Worm (Caenorhabditis elegans) whole organism, L3 larva: ENCODE measurements around the gene F57E7.2.

Experiments used
- R02D3.7 ChIP-seq: fragments of 150-350 bp; optimal IDR thresholded peaks from 2 replicates; lab custom pipeline; 2014; ENCODE audit warnings: missing biosample characterization, missing genetic modification characterization
- ZK546.5 ChIP-seq: sonication (generic microtip); optimal IDR thresholded peaks from 2 replicates; lab custom pipeline; 2017; ENCODE audit warnings: missing biosample characterization, missing genetic modification characterization
- aly-2 ChIP-seq: fragments of 150-350 bp; optimal IDR thresholded peaks from 2 replicates; lab custom pipeline; 2014; ENCODE audit warnings: missing biosample characterization, missing genetic modification characterization
- ama-1 ChIP-seq: fragments of 150-350 bp; optimal IDR thresholded peaks from 2 replicates; lab custom pipeline; 2018
- ceh-28 ChIP-seq: fragments of 150-350 bp; optimal IDR thresholded peaks from 2 replicates; lab custom pipeline; 2014; ENCODE audit warnings: missing biosample characterization, missing genetic modification reagents, missing genetic modification characterization
- daf-12 ChIP-seq: fragments of 150-350 bp; optimal IDR thresholded peaks from 2 replicates; lab custom pipeline; 2014; ENCODE audit warnings: missing biosample characterization, missing genetic modification reagents, missing genetic modification characterization
- egl-27 ChIP-seq: sonication (generic microtip); optimal IDR thresholded peaks from 4 replicates; lab custom pipeline; 2017; ENCODE audit warnings: missing biosample characterization, missing genetic modification reagents, missing genetic modification characterization
- egl-5 ChIP-seq: fragments of 150-350 bp; optimal IDR thresholded peaks from 2 replicates; lab custom pipeline; 2017; ENCODE audit warnings: missing biosample characterization, missing genetic modification reagents, missing genetic modification characterization, inconsistent platforms
- elt-1 ChIP-seq: fragments of 150-350 bp; optimal IDR thresholded peaks from 2 replicates; lab custom pipeline; 2014; ENCODE audit warnings: missing biosample characterization, missing genetic modification characterization
- elt-2 ChIP-seq: sonication (generic microtip); optimal IDR thresholded peaks from 2 replicates; lab custom pipeline; 2016; ENCODE audit warnings: missing genetic modification reagents, mild to moderate bottlenecking, missing genetic modification characterization, missing compliant biosample characterization
- eor-1 ChIP-seq, 2 experiments: fragments of 150-350 bp; optimal IDR thresholded peaks; 2 replicates each; lab custom pipeline; 2014 to 2018; ENCODE audit warnings: missing biosample characterization in 2 of 2, missing genetic modification characterization in 2 of 2
- fkh-10 ChIP-seq: sonication (generic microtip); optimal IDR thresholded peaks from 2 replicates; lab custom pipeline; 2017; ENCODE audit warnings: missing biosample characterization, missing genetic modification reagents, missing genetic modification characterization
- hmg-11 ChIP-seq: sonication (generic microtip); optimal IDR thresholded peaks from 2 replicates; lab custom pipeline; 2016; ENCODE audit warnings: missing genetic modification characterization, missing compliant biosample characterization
- jun-1 ChIP-seq: fragments of 150-350 bp; optimal IDR thresholded peaks from 2 replicates; lab custom pipeline; 2014; ENCODE audit warnings: missing biosample characterization, missing genetic modification reagents, missing genetic modification characterization
- lin-15B ChIP-seq: fragments of 150-350 bp; optimal IDR thresholded peaks from 2 replicates; lab custom pipeline; 2014; ENCODE audit warnings: missing biosample characterization, missing genetic modification characterization
- lin-39 ChIP-seq: fragments of 150-350 bp; optimal IDR thresholded peaks from 2 replicates; lab custom pipeline; 2018; ENCODE audit warnings: missing biosample characterization, missing genetic modification reagents, missing genetic modification characterization
- mdl-1 ChIP-seq: fragments of 150-350 bp; optimal IDR thresholded peaks from 2 replicates; lab custom pipeline; 2014; ENCODE audit warnings: missing biosample characterization, missing genetic modification characterization
- mml-1 ChIP-seq: fragments of 150-350 bp; sonication (generic microtip); optimal IDR thresholded peaks from 3 replicates; lab custom pipeline; 2014; ENCODE audit warnings: missing biosample characterization, missing genetic modification characterization
- nfya-1 ChIP-seq: sonication (generic microtip); optimal IDR thresholded peaks from 2 replicates; lab custom pipeline; 2017; ENCODE audit warnings: missing genetic modification characterization, mild to moderate bottlenecking, missing compliant biosample characterization, antibody characterized with exemption, moderate library complexity; ENCODE audit not compliant: insufficient read depth
- nhr-12 ChIP-seq: fragments of 150-350 bp; optimal IDR thresholded peaks from 2 replicates; lab custom pipeline; 2014; ENCODE audit warnings: missing biosample characterization, missing genetic modification characterization
- nhr-23 ChIP-seq: fragments of 150-350 bp; optimal IDR thresholded peaks from 2 replicates; lab custom pipeline; 2014; ENCODE audit warnings: missing biosample characterization, missing genetic modification reagents, missing genetic modification characterization
- nhr-237 ChIP-seq: fragments of 150-350 bp; optimal IDR thresholded peaks from 2 replicates; lab custom pipeline; 2014; ENCODE audit warnings: missing biosample characterization, missing genetic modification characterization
- nhr-25 ChIP-seq: sonication (generic microtip); optimal IDR thresholded peaks from 2 replicates; lab custom pipeline; 2017; ENCODE audit warnings: missing biosample characterization, missing genetic modification characterization
- nhr-67 ChIP-seq: fragments of 150-350 bp; optimal IDR thresholded peaks from 2 replicates; lab custom pipeline; 2014; ENCODE audit warnings: missing biosample characterization, missing genetic modification characterization
- nhr-76 ChIP-seq: fragments of 150-350 bp; sonication (generic microtip); optimal IDR thresholded peaks from 5 replicates; lab custom pipeline; 2014; ENCODE audit warnings: missing biosample characterization, missing genetic modification characterization
- pha-4 ChIP-seq: fragments of 150-350 bp; optimal IDR thresholded peaks from 2 replicates; lab custom pipeline; 2014; ENCODE audit warnings: missing biosample characterization, missing genetic modification reagents, missing genetic modification characterization
- pqm-1 ChIP-seq: fragments of 150-350 bp; optimal IDR thresholded peaks from 2 replicates; lab custom pipeline; 2017; ENCODE audit warnings: missing biosample characterization, missing genetic modification characterization, inconsistent platforms
- sea-2 ChIP-seq: fragments of 150-350 bp; sonication (generic microtip); optimal IDR thresholded peaks from 4 replicates; lab custom pipeline; 2014; ENCODE audit warnings: missing biosample characterization, missing genetic modification reagents, missing genetic modification characterization
- skn-1 ChIP-seq: fragments of 150-350 bp; optimal IDR thresholded peaks from 2 replicates; lab custom pipeline; 2014; ENCODE audit warnings: missing biosample characterization, missing genetic modification characterization
- snpc-4 ChIP-seq: fragments of 150-350 bp; optimal IDR thresholded peaks from 2 replicates; lab custom pipeline; 2014; ENCODE audit warnings: missing biosample characterization, missing genetic modification characterization
- tbx-2 ChIP-seq: sonication (generic microtip); optimal IDR thresholded peaks from 2 replicates; lab custom pipeline; 2016; ENCODE audit warnings: mild to moderate bottlenecking, missing genetic modification characterization, missing compliant biosample characterization
- unc-39 ChIP-seq: sonication (generic microtip); optimal IDR thresholded peaks from 4 replicates; lab custom pipeline; 2017; ENCODE audit warnings: missing biosample characterization, missing genetic modification characterization
- unc-62 ChIP-seq: fragments of 150-350 bp; sonication (generic microtip); optimal IDR thresholded peaks from 4 replicates; lab custom pipeline; 2014; ENCODE audit warnings: missing biosample characterization, missing genetic modification reagents, missing genetic modification characterization
- ztf-11 ChIP-seq: fragments of 150-350 bp; optimal IDR thresholded peaks from 2 replicates; lab custom pipeline; 2014; ENCODE audit warnings: missing biosample characterization, missing genetic modification characterization
- ztf-4 ChIP-seq: fragments of 150-350 bp; optimal IDR thresholded peaks from 2 replicates; lab custom pipeline; 2014; ENCODE audit warnings: missing biosample characterization, missing genetic modification characterization

The F57E7.2 gene

DNA sequence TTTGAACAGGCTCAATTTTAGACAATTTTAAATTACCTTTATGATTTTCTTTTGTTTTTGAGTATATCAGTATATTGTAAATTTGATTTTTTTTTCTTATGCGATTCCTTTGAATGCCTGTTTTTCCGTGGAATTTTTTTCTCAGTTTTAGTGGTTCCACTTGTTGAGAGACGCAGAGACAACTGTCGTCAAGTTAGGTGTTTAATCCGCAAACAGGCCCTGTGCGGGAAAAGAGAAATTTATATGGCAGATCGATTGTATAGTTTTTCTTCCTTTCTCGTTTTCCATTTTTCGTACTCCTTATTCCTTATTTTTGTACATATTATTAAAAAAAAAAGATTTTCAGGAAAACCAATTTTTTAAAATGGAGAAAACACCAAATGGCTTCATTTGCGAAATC lies 16.1 kb upstream of the F57E7.2 start, which contains the start of gene F36D3.1 (continued):
- TF ChIP-seq fkh-10 (GFP tag; lab: Kevin White, UChicago) (no peak), jun-1 (tag; lab: Kevin White, UChicago) (no peak), elt-1 (no peak), lin-15B (peak; percentile 64), ZK546.5 (no peak), unc-39 (no peak), nhr-12 (tag; lab: Kevin White, UChicago) (no peak), eor-1 (tag; optimal IDR thresholded peaks at IDR 0.05; lab: Kevin White, UChicago) (no peak), nhr-25 (no peak), ztf-4 (tag; lab: Kevin White, UChicago) (no peak)

ce11 chrV:16497504-16497903 lies 14.6 kb upstream of the F57E7.2 start, which contains the start of gene srh-136:
srh-136 (minus strand) TSS chrV:16497596.
- TF ChIP-seq lin-15B (no peak), unc-62 (GFP tag; lab: Kevin White, UChicago) (no peak), mdl-1 (tag; lab: Kevin White, UChicago) (no peak), R02D3.7 (no peak), nfya-1 (no peak), ztf-11 (tag; lab: Kevin White, UChicago) (no peak), egl-27 (no peak), lin-39 (no peak), nhr-12 (tag; lab: Kevin White, UChicago) (no peak), nhr-25 (no peak), elt-2 (tag; lab: Kevin White, UChicago) (no peak), snpc-4 (tag; lab: Kevin White, UChicago) (no peak), pha-4 (tag; lab: Kevin White, UChicago) (no peak), jun-1 (tag; lab: Kevin White, UChicago) (no peak), hmg-11 (tag; lab: Kevin White, UChicago) (no peak), nhr-23 (no peak), nhr-237 (tag; lab: Kevin White, UChicago) (no peak), aly-2 (tag; lab: Kevin White, UChicago) (no peak), daf-12 (tag; lab: Kevin White, UChicago) (no peak)

- TF ChIP-seq unc-39 = no peak
- TF ChIP-seq hmg-11 (tag; lab: Kevin White, UChicago) = no peak
- TF ChIP-seq egl-5 (tag; lab: Kevin White, UChicago) = no peak
- TF ChIP-seq skn-1 (tag; lab: Kevin White, UChicago) = no peak
- TF ChIP-seq pha-4 (tag; lab: Kevin White, UChicago) = no peak
- TF ChIP-seq mml-1 (tag; lab: Kevin White, UChicago) = no peak
- TF ChIP-seq nhr-67 = no peak
- no peak for TF ChIP-seq nhr-23
- TF ChIP-seq elt-2 (tag; lab: Kevin White, UChicago) = peak; percentile 88
- TF ChIP-seq pqm-1 (tag; lab: Kevin White, UChicago) = peak; percentile 63
Observed at ce11 chrV:16494359-16494758, 11.4 kb upstream of the F57E7.2 start, which contains the start of gene comt-2. comt-2 (minus strand) TSS chrV:16494489.

ce11 chrV:16488172-16488571 lies 5.2 kb upstream of the F57E7.2 start, which contains the start of gene sqst-4:
sqst-4 (plus strand) TSS chrV:16488472.
- TF ChIP-seq snpc-4 (tag; lab: Kevin White, UChicago) (no peak), nhr-76 (no peak)

DNA sequence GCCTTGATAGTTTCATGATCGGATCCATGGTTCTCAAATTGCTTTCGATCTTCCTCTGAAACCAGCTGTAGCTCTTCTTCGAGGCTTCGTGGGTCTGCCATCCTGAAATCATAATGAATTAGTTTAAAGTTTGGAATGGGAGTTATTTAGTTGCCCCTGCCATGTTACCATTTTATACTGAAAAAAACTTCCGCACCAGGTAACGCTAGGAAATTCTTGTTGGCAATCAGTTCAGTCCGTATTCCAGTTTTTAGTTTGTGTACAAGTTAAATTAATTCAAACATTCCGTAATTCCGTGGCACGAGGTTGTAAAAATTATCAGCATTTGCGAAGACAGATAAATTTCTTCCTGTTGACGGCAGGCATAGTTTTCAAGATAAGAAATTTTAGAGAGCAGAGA lies 4.5 kb upstream of the F57E7.2 start, which contains the start of gene Y32B12A.5:
Gene Y32B12A.5, minus strand, starts transcription at position 101 of the 400 bp plus-strand sequence.
- TF ChIP-seq elt-2 (tag; lab: Kevin White, UChicago) = peak; percentile 10
- TF ChIP-seq daf-12 (tag; lab: Kevin White, UChicago) = no peak
- no peak for TF ChIP-seq snpc-4 (tag; lab: Kevin White, UChicago)

DNA sequence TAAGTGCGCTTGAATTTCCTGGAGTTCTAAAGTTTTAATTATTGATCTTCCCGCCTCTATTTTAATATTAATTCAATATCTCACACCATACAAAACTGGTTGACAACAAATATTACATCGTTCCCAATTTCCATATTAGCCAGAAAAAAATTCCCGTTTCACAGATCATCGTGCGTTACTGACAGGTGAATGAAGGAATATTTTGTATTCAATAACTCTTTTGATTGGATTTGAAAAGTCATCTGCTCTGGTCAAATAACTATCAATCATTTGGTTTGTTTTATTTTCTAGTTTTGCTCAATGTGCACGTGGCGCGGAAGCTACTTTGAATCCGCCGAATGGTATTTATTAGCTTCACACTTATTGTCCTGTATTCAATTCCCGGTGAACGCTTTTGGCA lies 737 bp upstream of the F57E7.2 start, which contains the start of gene srh-139:
Gene srh-139, plus strand, starts transcription at position 301 of the 400 bp plus-strand sequence.
- TF ChIP-seq nhr-237 (tag; lab: Kevin White, UChicago) (no peak), nhr-25 (no peak), elt-2 (tag; lab: Kevin White, UChicago) (no peak), ztf-4 (tag; lab: Kevin White, UChicago) (no peak), ama-1 (no peak), daf-12 (tag; lab: Kevin White, UChicago) (no peak), skn-1 (tag; lab: Kevin White, UChicago) (no peak), mdl-1 (tag; lab: Kevin White, UChicago) (no peak), sea-2 (GFP tag; lab: Kevin White, UChicago) (no peak), elt-1 (no peak), pqm-1 (tag; lab: Kevin White, UChicago) (no peak), ceh-28 (tag; lab: Kevin White, UChicago) (no peak), tbx-2 (tag; lab: Kevin White, UChicago) (no peak)
